Fruit fly (Drosophila melanogaster): ENCODE data around the gene Shab.

Gene Shab

dm6 chr3L:2851771-2852170 lies 43.0 kb upstream of the Shab start (continued):
- TF ChIP-seq Atf-2 (GFP tag; optimal IDR thresholded peaks at IDR 0.05): peak; percentile 66
- TF ChIP-seq CG8944 (GFP tag; optimal IDR thresholded peaks at IDR 0.05): peak; percentile 66
- no peak for TF ChIP-seq Sin3A (optimal IDR thresholded peaks at IDR 0.05)
- peak; percentile 46 for TF ChIP-seq CG8478 (optimal IDR thresholded peaks at IDR 0.05)
- TF ChIP-seq C15 (GFP tag; IDR thresholded peaks at IDR 0.05): no peak
- peak; percentile 44 for TF ChIP-seq ems (GFP tag; optimal IDR thresholded peaks at IDR 0.05)
- no peak for TF ChIP-seq ash1 (GFP tag; optimal IDR thresholded peaks at IDR 0.05)
- peak; percentile 73 to 85 for TF ChIP-seq chif (GFP tag; optimal IDR thresholded peaks at IDR 0.05)
- no peak for TF ChIP-seq CG18599 (GFP tag; optimal IDR thresholded peaks at IDR 0.05)
- no peak for TF ChIP-seq nau (GFP tag; optimal IDR thresholded peaks at IDR 0.05)
- TF ChIP-seq Dad (GFP tag; optimal IDR thresholded peaks at IDR 0.05): peak; percentile 48
- TF ChIP-seq Side (GFP tag; optimal IDR thresholded peaks at IDR 0.05): peak; percentile 63
- peak; percentile 50 for TF ChIP-seq tx (GFP tag; optimal IDR thresholded peaks at IDR 0.05)
- peak; percentile 83 for TF ChIP-seq CG9932 (GFP tag; IDR thresholded peaks at IDR 0.05)
- peak; percentile 52 for TF ChIP-seq CG12769 (tag; optimal IDR thresholded peaks at IDR 0.05)
- no peak for TF ChIP-seq dmrt99B (tag; optimal IDR thresholded peaks at IDR 0.05)
- TF ChIP-seq Scr (GFP tag; IDR thresholded peaks at IDR 0.05; ENCODE audit: partially characterized antibody): peak; percentile 41; the same call in 1 of the 2 replicates
- no peak for TF ChIP-seq dan (GFP tag; IDR thresholded peaks at IDR 0.05)
- TF ChIP-seq pb (GFP tag; optimal IDR thresholded peaks at IDR 0.05): peak; percentile 44
- peak; percentile 89 for TF ChIP-seq Lhr (GFP tag; optimal IDR thresholded peaks at IDR 0.05)
- TF ChIP-seq CG18262 (tag; optimal IDR thresholded peaks at IDR 0.05): peak; percentile 31
- peak; percentile 36 for TF ChIP-seq Mes4 (GFP tag; optimal IDR thresholded peaks at IDR 0.05)
- no peak for TF ChIP-seq CG15011 (GFP tag; optimal IDR thresholded peaks at IDR 0.05)
- peak; percentile 60 for TF ChIP-seq CHES-1-like (GFP tag; optimal IDR thresholded peaks at IDR 0.05)
- TF ChIP-seq zfh2 (GFP tag; optimal IDR thresholded peaks at IDR 0.05): peak; percentile 60
- TF ChIP-seq Nf-YC (tag; optimal IDR thresholded peaks at IDR 0.05): peak; percentile 3
- TF ChIP-seq fd102C (GFP tag; optimal IDR thresholded peaks at IDR 0.05): peak; percentile 40
- TF ChIP-seq Hr3 (GFP tag; optimal IDR thresholded peaks at IDR 0.05): peak; percentile 74
- TF ChIP-seq CG5245 (GFP tag; optimal IDR thresholded peaks at IDR 0.05): peak; percentile 78
- no peak for TF ChIP-seq CG17186 (GFP tag; optimal IDR thresholded peaks at IDR 0.05)
- TF ChIP-seq ttk (GFP tag; IDR thresholded peaks at IDR 0.05): peak; percentile 53
- TF ChIP-seq pita (GFP tag; optimal IDR thresholded peaks at IDR 0.05): peak; percentile 95
- no peak for TF ChIP-seq CG10543 (GFP tag; optimal IDR thresholded peaks at IDR 0.05)
- no peak for TF ChIP-seq kah (GFP tag; optimal IDR thresholded peaks at IDR 0.05)
- peak; percentile 66 for TF ChIP-seq dysf (GFP tag; IDR thresholded peaks at IDR 0.05)
- TF ChIP-seq oc (tag; optimal IDR thresholded peaks at IDR 0.05): no peak
- TF ChIP-seq slbo (GFP tag; IDR thresholded peaks at IDR 0.05): peak; percentile 89
- no peak for TF ChIP-seq Elba2 (GFP tag; optimal IDR thresholded peaks at IDR 0.05)
- 0 out of 2 replicates have a peak, but pooled peaks have one; percentile 4 for TF ChIP-seq Gsc (GFP tag; IDR thresholded peaks at IDR 0.05)
- peak; percentile 32 for TF ChIP-seq CG3065 (GFP tag; optimal IDR thresholded peaks at IDR 0.05)
- TF ChIP-seq crol (GFP tag; IDR thresholded peaks at IDR 0.05): no peak
- peak; percentile 47 for TF ChIP-seq repo (GFP tag; optimal IDR thresholded peaks at IDR 0.05)
- peak; percentile 56; the same call in 2 of the 3 replicates for TF ChIP-seq CG11560 (tag; IDR thresholded peaks at IDR 0.05)
- TF ChIP-seq CG9215 (GFP tag; IDR thresholded peaks at IDR 0.05): peak; percentile 51
- peak; percentile 23 for TF ChIP-seq CG10462 (GFP tag; optimal IDR thresholded peaks at IDR 0.05)
- peak; percentile 83 for TF ChIP-seq Hsf (GFP tag; optimal IDR thresholded peaks at IDR 0.05)
- no peak for TF ChIP-seq mld (GFP tag; IDR thresholded peaks at IDR 0.05; ENCODE audit: partially characterized antibody)
- no peak for TF ChIP-seq trh (GFP tag; optimal IDR thresholded peaks at IDR 0.05)
- peak; percentile 59 for TF ChIP-seq BEAF-32 (GFP tag; optimal IDR thresholded peaks at IDR 0.05)
- TF ChIP-seq CG17612 (GFP tag; IDR thresholded peaks at IDR 0.05): no peak
- peak; percentile 25 for TF ChIP-seq eyg (GFP tag; optimal IDR thresholded peaks at IDR 0.05)
- TF ChIP-seq CG17361 (GFP tag; IDR thresholded peaks at IDR 0.05): peak; percentile 61; the same call in 2 of the 3 replicates

Measured in whole organism, embryonic.